Worm (Caenorhabditis elegans) whole organism, L2 larva: Measurements from ENCODE around the gene C16C8.17.

Source experiments
- F13H6.1 ChIP-seq: sonication (generic microtip); optimal IDR thresholded peaks from 2 replicates; lab custom pipeline; 2016; ENCODE audit warnings: missing genetic modification characterization, missing compliant biosample characterization
- ama-1 ChIP-seq: fragments of 150-350 bp; optimal IDR thresholded peaks from 2 replicates; lab custom pipeline; 2018; ENCODE audit warnings: inconsistent platforms
- skn-1 ChIP-seq: sonication (generic microtip); optimal IDR thresholded peaks from 2 replicates; lab custom pipeline; 2017; ENCODE audit warnings: missing biosample characterization, missing genetic modification characterization

DNA sequence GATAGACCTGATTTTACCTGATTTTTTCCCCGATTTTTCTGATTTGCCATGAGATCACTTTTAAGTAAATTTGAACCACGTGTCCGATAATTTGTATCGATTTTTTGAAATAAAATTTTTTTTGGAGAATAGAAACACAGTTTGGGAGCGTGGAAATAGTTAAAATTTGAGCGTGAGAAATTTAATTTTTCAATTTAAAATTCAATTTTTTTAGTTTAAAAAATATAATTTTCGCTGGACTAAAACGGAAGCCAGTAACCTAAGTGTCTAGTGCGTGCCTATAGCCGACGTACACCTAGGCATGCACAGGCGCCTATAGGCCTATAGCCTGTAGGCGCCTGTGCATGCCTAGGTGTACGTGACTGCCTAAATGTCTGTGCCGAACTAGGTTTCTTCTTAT, 41.4 kb upstream of the C16C8.17 start, which contains the start of gene nep-9:
- TF ChIP-seq skn-1 (no peak), ama-1 (no peak), F13H6.1 (tag; lab: Kevin White, UChicago) (no peak)
